Worm (Caenorhabditis elegans) whole organism, L1 larva: ENCODE results near the gene sos-1.

ENCODE experiments used
- F16B12.6 ChIP-seq: fragments of 150-350 bp; optimal IDR thresholded peaks from 2 replicates; lab custom pipeline; 2014; ENCODE audit warnings: missing biosample characterization, missing genetic modification characterization
- Y116A8C.19 ChIP-seq: sonication (generic microtip); optimal IDR thresholded peaks from 2 replicates; lab custom pipeline; 2016; ENCODE audit warnings: missing compliant biosample characterization, missing genetic modification characterization, borderline replicate concordance
- aly-2 ChIP-seq: fragments of 150-350 bp; optimal IDR thresholded peaks from 2 replicates; lab custom pipeline; 2014; ENCODE audit warnings: missing biosample characterization, missing genetic modification characterization
- egl-27 ChIP-seq, 2 experiments: fragments of 150-350 bp in 1 of 2; sonication (generic microtip); optimal IDR thresholded peaks; 3 replicates each; lab custom pipeline; 2017 to 2018; ENCODE audit warnings: missing biosample characterization in 2 of 2, missing genetic modification characterization in 2 of 2, missing genetic modification reagents in 2 of 2
- fos-1 ChIP-seq: fragments of 150-350 bp; optimal IDR thresholded peaks from 2 replicates; lab custom pipeline; 2014; ENCODE audit warnings: missing biosample characterization, missing genetic modification characterization
- lin-13 ChIP-seq: fragments of 150-350 bp; optimal IDR thresholded peaks from 2 replicates; lab custom pipeline; 2014; ENCODE audit warnings: missing biosample characterization, missing genetic modification reagents, missing genetic modification characterization
- lin-39 ChIP-seq: fragments of 150-350 bp; optimal IDR thresholded peaks from 2 replicates; lab custom pipeline; 2014; ENCODE audit warnings: missing biosample characterization, missing genetic modification reagents, missing genetic modification characterization
- lsy-2 ChIP-seq, 2 experiments: fragments of 150-350 bp; optimal IDR thresholded peaks; 2 replicates each; lab custom pipeline; 2014; ENCODE audit warnings: missing biosample characterization in 2 of 2, missing genetic modification characterization in 2 of 2
- snpc-4 ChIP-seq: fragments of 150-350 bp; optimal IDR thresholded peaks from 2 replicates; lab custom pipeline; 2014; ENCODE audit warnings: missing biosample characterization, missing genetic modification characterization
- sptf-1 ChIP-seq: fragments of 150-350 bp; optimal IDR thresholded peaks from 2 replicates; lab custom pipeline; 2014; ENCODE audit warnings: missing biosample characterization, missing genetic modification characterization
- tlp-1 ChIP-seq: fragments of 150-350 bp; optimal IDR thresholded peaks from 2 replicates; lab custom pipeline; 2014; ENCODE audit warnings: missing biosample characterization, missing genetic modification characterization
- unc-62 ChIP-seq: fragments of 150-350 bp; optimal IDR thresholded peaks from 2 replicates; lab custom pipeline; 2014; ENCODE audit warnings: missing biosample characterization, missing genetic modification reagents, missing genetic modification characterization
- ztf-11 ChIP-seq, 2 experiments: sonication (generic microtip); optimal IDR thresholded peaks; 2 replicates each; lab custom pipeline; 2016 to 2017; ENCODE audit warnings: missing genetic modification characterization in 2 of 2, missing biosample characterization in 1 of 2, missing compliant biosample characterization in 1 of 2

- no peak for TF ChIP-seq fos-1 (tag; lab: Kevin White, UChicago)
- TF ChIP-seq egl-27 (tag; optimal IDR thresholded peaks at IDR 0.05; lab: Kevin White, UChicago): no peak
- no peak for TF ChIP-seq lsy-2 (tag; optimal IDR thresholded peaks at IDR 0.05; lab: Kevin White, UChicago)
- no peak for TF ChIP-seq F16B12.6
- no peak for TF ChIP-seq tlp-1 (tag; lab: Kevin White, UChicago)
- no peak for TF ChIP-seq sptf-1
- no peak for TF ChIP-seq lin-39 (tag; lab: Kevin White, UChicago)
- TF ChIP-seq snpc-4 (tag; lab: Kevin White, UChicago): no peak
- TF ChIP-seq aly-2 (tag; lab: Kevin White, UChicago): no peak
- TF ChIP-seq unc-62 (GFP tag; lab: Kevin White, UChicago): no peak
- TF ChIP-seq lin-13 (GFP tag; lab: Kevin White, UChicago): no peak
- TF ChIP-seq Y116A8C.19 (tag; lab: Kevin White, UChicago): no peak
- TF ChIP-seq ztf-11 (tag; optimal IDR thresholded peaks at IDR 0.05; lab: Kevin White, UChicago): no peak
These were observed 21.7 kb upstream of the sos-1 start, which contains the start of gene Y61A9LA.3 for ce11 chrV:4570833-4571232.
